Worm (Caenorhabditis elegans) whole organism, midembryonic: Measurements from ENCODE around the gene nhr-273.

Experiments used
- T22C8.4 ChIP-seq: fragments of 200-800 bp; sonication (Bioruptor generic); IDR thresholded peaks from 2 replicates; pipeline ENCODE4 v1.3.6; 2022; ENCODE audit warnings: missing genetic modification characterization, missing compliant biosample characterization
- cog-1 ChIP-seq: sonication (generic microtip); optimal IDR thresholded peaks from 2 replicates; lab custom pipeline; 2016; ENCODE audit warnings: missing genetic modification characterization, missing compliant biosample characterization
- flt-1 ChIP-seq: fragments of 200-800 bp; sonication (Bioruptor generic); IDR thresholded peaks from 2 replicates; pipeline ENCODE4 v1.3.6; 2022; ENCODE audit warnings: missing genetic modification characterization, missing compliant biosample characterization
- klf-2 ChIP-seq: fragments of 200-800 bp; sonication (Bioruptor generic); conservative IDR thresholded peaks from 2 replicates; pipeline ENCODE4 v1.3.6; 2022; ENCODE audit warnings: missing genetic modification reagents, missing genetic modification characterization, missing compliant biosample characterization
- med-1 ChIP-seq: sonication (generic microtip); optimal IDR thresholded peaks from 2 replicates; lab custom pipeline; 2017; ENCODE audit warnings: missing genetic modification characterization, mild to moderate bottlenecking, missing compliant biosample characterization, antibody characterized with exemption, missing genetic modification reagents; ENCODE audit not compliant: insufficient read depth
- ref-1 ChIP-seq: fragments of 200-800 bp; sonication (Bioruptor generic); conservative IDR thresholded peaks from 2 replicates; pipeline ENCODE4 v1.3.6; 2022; ENCODE audit warnings: missing genetic modification reagents, missing genetic modification characterization, missing compliant biosample characterization
- tab-1 ChIP-seq: fragments of 200-800 bp; sonication (Bioruptor generic); IDR thresholded peaks from 2 replicates; pipeline ENCODE4 v1.3.6; 2022; ENCODE audit warnings: missing genetic modification characterization, missing compliant biosample characterization
- ztf-23 ChIP-seq: fragments of 200-800 bp; sonication (Bioruptor generic); IDR thresholded peaks from 2 replicates; pipeline ENCODE4 v1.3.6; 2022; ENCODE audit warnings: missing genetic modification reagents, missing genetic modification characterization, missing compliant biosample characterization
- ztf-29 ChIP-seq: fragments of 200-800 bp; sonication (Bioruptor generic); IDR thresholded peaks from 2 replicates; pipeline ENCODE4 v1.3.6; 2022; ENCODE audit warnings: missing genetic modification reagents, missing genetic modification characterization, missing compliant biosample characterization

ce11 chrII:4433146-4433545 is 2.0 kb upstream of the nhr-273 start, which contains the start of gene nhr-109:
- TF ChIP-seq tab-1 (no peak), med-1 (GFP tag; lab: Kevin White, UChicago) (no peak), flt-1 (GFP tag; lab: Robert Waterston, UW) (no peak), ztf-29 (GFP tag; lab: Robert Waterston, UW) (no peak), T22C8.4 (GFP tag; lab: Robert Waterston, UW) (no peak), ztf-23 (no peak), ref-1 (GFP tag; lab: Robert Waterston, UW) (no peak), klf-2 (no peak), cog-1 (tag; lab: Kevin White, UChicago) (no peak)
